Worm (Caenorhabditis elegans) whole organism, L3 larva: ENCODE measurements around the gene F47B8.5.

ENCODE experiments used
- ceh-9 ChIP-seq: sonication (generic microtip); optimal IDR thresholded peaks from 2 replicates; lab custom pipeline; 2018; ENCODE audit warnings: missing biosample characterization, missing genetic modification characterization
- elt-3 ChIP-seq, 3 experiments: fragments of 150-350 bp in 1 of 3; sonication (generic microtip) in 2 of 3; optimal IDR thresholded peaks; 2 replicates in 2 of 3; 4 replicates in 1 of 3; lab custom pipeline; 2014 to 2017; ENCODE audit warnings: missing biosample characterization in 3 of 3, missing genetic modification characterization in 3 of 3
- nhr-237 ChIP-seq: fragments of 150-350 bp; optimal IDR thresholded peaks from 2 replicates; lab custom pipeline; 2014; ENCODE audit warnings: missing biosample characterization, missing genetic modification characterization
- nhr-76 ChIP-seq: fragments of 150-350 bp; sonication (generic microtip); optimal IDR thresholded peaks from 5 replicates; lab custom pipeline; 2014; ENCODE audit warnings: missing biosample characterization, missing genetic modification characterization
- nhr-77 ChIP-seq: fragments of 150-350 bp; optimal IDR thresholded peaks from 2 replicates; lab custom pipeline; 2014; ENCODE audit warnings: missing biosample characterization, missing genetic modification characterization
- sea-2 ChIP-seq: fragments of 150-350 bp; sonication (generic microtip); optimal IDR thresholded peaks from 4 replicates; lab custom pipeline; 2014; ENCODE audit warnings: missing biosample characterization, missing genetic modification reagents, missing genetic modification characterization
- skn-1 ChIP-seq: fragments of 150-350 bp; optimal IDR thresholded peaks from 2 replicates; lab custom pipeline; 2014; ENCODE audit warnings: missing biosample characterization, missing genetic modification characterization
- zag-1 ChIP-seq: fragments of 150-350 bp; optimal IDR thresholded peaks from 2 replicates; lab custom pipeline; 2014; ENCODE audit warnings: missing biosample characterization, missing genetic modification characterization
- ztf-11 ChIP-seq: fragments of 150-350 bp; optimal IDR thresholded peaks from 2 replicates; lab custom pipeline; 2014; ENCODE audit warnings: missing biosample characterization, missing genetic modification characterization

DNA sequence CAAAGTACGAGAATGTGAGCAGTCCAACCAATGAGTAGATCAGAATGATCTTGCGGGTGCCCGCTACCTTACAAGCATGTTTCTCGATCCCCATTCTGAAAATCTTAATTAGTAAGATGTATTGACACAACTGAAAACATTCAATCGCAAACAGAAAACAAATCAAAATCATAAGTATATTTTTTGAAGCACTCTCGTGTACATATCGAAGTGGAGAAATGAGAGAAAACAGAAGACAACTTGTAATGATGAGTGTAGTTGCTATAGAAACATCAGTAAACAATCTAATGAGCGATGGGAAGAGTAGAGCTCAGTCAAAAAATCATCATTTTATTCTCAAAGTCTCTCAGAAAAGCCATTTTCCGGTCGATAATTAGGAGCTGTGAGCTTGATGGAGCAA is 15.0 kb downstream of the F47B8.5 start, which contains the start of gene F14D7.8:
- TF ChIP-seq ceh-9 (tag; lab: Kevin White, UChicago), result no peak
- TF ChIP-seq nhr-237 (tag; lab: Kevin White, UChicago), result no peak
- no peak for TF ChIP-seq skn-1 (tag; lab: Kevin White, UChicago)
- TF ChIP-seq nhr-76 (tag; lab: Kevin White, UChicago), result no peak
- no peak for TF ChIP-seq ztf-11 (tag; lab: Kevin White, UChicago)
- TF ChIP-seq sea-2 (GFP tag; lab: Kevin White, UChicago), result no peak
- no peak for TF ChIP-seq zag-1
- no peak for TF ChIP-seq nhr-77 (tag; lab: Kevin White, UChicago)
- no peak for TF ChIP-seq elt-3 (tag; optimal IDR thresholded peaks at IDR 0.05; lab: Kevin White, UChicago)
